Worm (Caenorhabditis elegans): ENCODE measurements around the gene fubl-1.

ce11 chrV:10246443-10246885 is 7.8 kb upstream of the fubl-1 start:
- TF ChIP-seq nhr-12 (tag; optimal IDR thresholded peaks at IDR 0.05) (no peak), nhr-28 (tag; optimal IDR thresholded peaks at IDR 0.05) (no peak), nhr-76 (tag; optimal IDR thresholded peaks at IDR 0.05) (no peak), unc-62 (GFP tag; optimal IDR thresholded peaks at IDR 0.05) (no peak), lin-13 (tag; optimal IDR thresholded peaks at IDR 0.05) (no peak), ztf-11 (tag; optimal IDR thresholded peaks at IDR 0.05) (no peak), pha-4 (tag; optimal IDR thresholded peaks at IDR 0.05) (no peak), lsy-2 (tag; optimal IDR thresholded peaks at IDR 0.05) (no peak), tbx-8 (GFP tag; optimal IDR thresholded peaks at IDR 0.05) (no peak), sptf-1 (tag; optimal IDR thresholded peaks at IDR 0.05) (no peak), unc-39 (tag; optimal IDR thresholded peaks at IDR 0.05) (no peak)

Measured in whole organism, mixed stage, embryonic.